Fruit fly (Drosophila melanogaster) whole organism, prepupa: ENCODE results near the gene CG6026.

ENCODE experiments used
- Blimp-1 ChIP-seq: fragments of 200-800 bp; sonication (Bioruptor generic); optimal IDR thresholded peaks from 3 replicates; lab custom pipeline; 2017; ENCODE audit warnings: missing biosample characterization, missing genetic modification characterization, mild to moderate bottlenecking, moderate library complexity, missing genetic modification reagents
- CG34406 ChIP-seq: fragments of 200-800 bp; sonication (Bioruptor generic); optimal IDR thresholded peaks from 3 replicates; lab custom pipeline; 2016; ENCODE audit warnings: missing biosample characterization, missing genetic modification characterization
- CG3919 ChIP-seq: fragments of 200-800 bp; sonication (Bioruptor generic); optimal IDR thresholded peaks from 3 replicates; lab custom pipeline; 2016; ENCODE audit warnings: missing biosample characterization, missing genetic modification characterization
- CG6276 ChIP-seq: fragments of 200-800 bp; sonication (Bioruptor generic); optimal IDR thresholded peaks from 2 replicates; lab custom pipeline; 2017; ENCODE audit warnings: missing biosample characterization, mild to moderate bottlenecking, missing genetic modification characterization
- CG6854 ChIP-seq: fragments of 200-800 bp; sonication (Bioruptor generic); optimal IDR thresholded peaks from 2 replicates; lab custom pipeline; 2017; ENCODE audit warnings: missing biosample characterization, mild to moderate bottlenecking, missing genetic modification characterization
- CG8319 ChIP-seq: fragments of 200-800 bp; sonication (Bioruptor generic); optimal IDR thresholded peaks from 3 replicates; lab custom pipeline; 2016; ENCODE audit warnings: missing biosample characterization, missing genetic modification characterization
- acj6 ChIP-seq: fragments of 200-800 bp; sonication (Bioruptor generic); optimal IDR thresholded peaks from 3 replicates; lab custom pipeline; 2016; ENCODE audit warnings: missing biosample characterization, missing genetic modification characterization
- cyc ChIP-seq: fragments of 200-800 bp; sonication (Bioruptor generic); optimal IDR thresholded peaks from 3 replicates; lab custom pipeline; 2016; ENCODE audit warnings: missing biosample characterization, missing genetic modification characterization
- esn ChIP-seq: fragments of 200-800 bp; sonication (Bioruptor generic); optimal IDR thresholded peaks from 2 replicates; lab custom pipeline; 2016; ENCODE audit warnings: missing biosample characterization, mild to moderate bottlenecking, missing genetic modification characterization, moderate library complexity
- fd59A ChIP-seq: fragments of 200-800 bp; sonication (Bioruptor generic); optimal IDR thresholded peaks from 2 replicates; lab custom pipeline; 2017; ENCODE audit warnings: missing biosample characterization, mild to moderate bottlenecking, missing genetic modification characterization, missing genetic modification reagents
- spab ChIP-seq: fragments of 200-800 bp; sonication (Bioruptor generic); optimal IDR thresholded peaks from 2 replicates; lab custom pipeline; 2017; ENCODE audit warnings: missing biosample characterization, mild to moderate bottlenecking, missing genetic modification characterization, missing genetic modification reagents
- svp ChIP-seq: fragments of 200-800 bp; sonication (Bioruptor generic); peaks from one replicate; lab custom pipeline; 2016; ENCODE audit warnings: missing biosample characterization, missing genetic modification characterization
- topi ChIP-seq: fragments of 200-800 bp; sonication (Bioruptor generic); optimal IDR thresholded peaks from 3 replicates; lab custom pipeline; 2016; ENCODE audit warnings: missing biosample characterization, missing genetic modification characterization

DNA sequence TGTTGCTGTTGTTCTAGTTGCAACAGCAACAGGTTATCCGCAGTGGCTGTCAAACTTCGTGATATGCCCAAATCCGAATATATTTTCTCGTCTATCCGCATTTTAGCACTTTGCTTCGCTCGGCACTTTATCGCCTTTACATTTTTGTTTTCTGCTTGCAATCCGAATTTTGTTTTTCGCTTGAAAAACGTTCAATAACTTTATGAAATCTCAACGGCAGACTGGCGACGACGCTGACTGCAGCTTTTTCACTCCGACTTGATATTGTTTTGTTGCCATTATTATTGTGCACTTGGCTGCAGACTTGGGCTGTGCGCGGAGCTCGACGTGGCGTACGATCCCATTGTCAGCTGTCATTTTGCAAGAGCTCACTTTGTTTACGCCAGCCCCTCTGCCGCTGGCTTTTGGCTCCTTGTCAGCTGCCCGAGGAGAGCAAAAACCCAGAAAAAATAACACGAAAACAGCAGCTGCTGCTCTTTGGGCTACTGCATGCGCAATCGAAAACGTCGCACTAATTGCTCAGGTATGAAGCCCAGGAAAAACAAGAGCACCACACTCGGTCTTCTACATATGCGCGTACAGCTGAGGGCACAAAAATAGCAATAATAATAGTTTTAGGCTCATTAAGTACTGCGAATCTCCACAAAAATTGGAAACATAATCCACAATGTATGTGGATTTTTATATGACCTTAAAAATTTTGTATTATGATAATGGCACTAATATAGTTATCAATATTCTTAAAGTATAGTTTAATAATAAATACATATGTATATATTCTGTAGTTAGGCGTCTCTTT, 47.0 kb upstream of the CG6026 start:
- no peak for TF ChIP-seq topi (GFP tag; lab: Kevin White, UChicago)
- TF ChIP-seq acj6, result peak; percentile 41
- TF ChIP-seq fd59A (GFP tag; lab: Kevin White, UChicago), result peak; percentile 2
- TF ChIP-seq Blimp-1 (GFP tag; lab: Kevin White, UChicago), result no peak
- TF ChIP-seq CG8319, result no peak
- no peak for TF ChIP-seq CG6854 (GFP tag; lab: Kevin White, UChicago)
- peak; percentile 34 for TF ChIP-seq CG34406 (GFP tag; lab: Kevin White, UChicago)
- TF ChIP-seq CG3919 (GFP tag; lab: Kevin White, UChicago), result no peak
- TF ChIP-seq spab (GFP tag; lab: Kevin White, UChicago), result no peak
- no peak for TF ChIP-seq cyc (GFP tag; lab: Kevin White, UChicago)
- peak; percentile 83 for TF ChIP-seq svp (GFP tag; lab: Kevin White, UChicago)
- TF ChIP-seq CG6276 (GFP tag; lab: Kevin White, UChicago), result peak; percentile 42
- no peak for TF ChIP-seq esn (GFP tag; lab: Kevin White, UChicago)
